Worm (Caenorhabditis elegans) whole organism, young adult: ENCODE measurements around the gene C09B8.3.

Experiments
- F33H1.4 ChIP-seq: fragments of 200-800 bp; sonication (Bioruptor generic); IDR thresholded peaks from 2 replicates; pipeline ENCODE4 v1.3.6; 2022; ENCODE audit warnings: missing genetic modification reagents, missing genetic modification characterization, missing compliant biosample characterization
- T26A5.8 ChIP-seq: sonication (generic microtip); optimal IDR thresholded peaks from 2 replicates; lab custom pipeline; 2016; ENCODE audit warnings: missing genetic modification characterization, missing compliant biosample characterization
- die-1 ChIP-seq: sonication (generic microtip); optimal IDR thresholded peaks from 2 replicates; lab custom pipeline; 2016; ENCODE audit warnings: missing genotype, mild to moderate bottlenecking, missing genetic modification characterization, missing compliant biosample characterization
- let-526 ChIP-seq: fragments of 200-800 bp; sonication (Bioruptor generic); IDR thresholded peaks from 2 replicates; pipeline ENCODE4 v1.3.6; 2022; ENCODE audit warnings: missing genetic modification reagents, missing genetic modification characterization, missing compliant biosample characterization
- let-607 ChIP-seq, 2 experiments: fragments of 200-800 bp in 1 of 2; sonication (Bioruptor generic) in 1 of 2; sonication (generic microtip) in 1 of 2; optimal IDR thresholded peaks; 2 replicates each; lab custom pipeline; 2016 to 2018; ENCODE audit warnings: mild to moderate bottlenecking in 2 of 2, missing compliant biosample characterization in 2 of 2, missing genetic modification characterization in 2 of 2, moderate library complexity in 2 of 2, missing genotype in 1 of 2
- nfya-1 ChIP-seq: sonication (generic microtip); optimal IDR thresholded peaks from 2 replicates; lab custom pipeline; 2017; ENCODE audit warnings: antibody characterized with exemption, missing compliant biosample characterization, missing genetic modification characterization, borderline replicate concordance; ENCODE audit not compliant: insufficient read depth
- pha-4 ChIP-seq: fragments of 150-350 bp; sonication (generic microtip); optimal IDR thresholded peaks from 2 replicates; lab custom pipeline; 2014; ENCODE audit warnings: missing biosample characterization, missing genetic modification reagents, missing genetic modification characterization
- snpc-4 ChIP-seq, 5 experiments: fragments of 150-350 bp in 1 of 5; sonication (generic microtip) in 4 of 5; optimal IDR thresholded peaks; 2 replicates each; lab custom pipeline; 2014 to 2018; ENCODE audit warnings: missing genetic modification characterization in 5 of 5, missing biosample characterization in 3 of 5, antibody characterized with exemption in 2 of 5, mild to moderate bottlenecking in 2 of 5, missing compliant biosample characterization in 2 of 5, missing genotype in 2 of 5, moderate library complexity in 2 of 5, missing genetic modification reagents in 1 of 5
- unc-130 ChIP-seq: sonication (generic microtip); optimal IDR thresholded peaks from 2 replicates; lab custom pipeline; 2016; ENCODE audit warnings: missing genetic modification reagents, missing genetic modification characterization, missing compliant biosample characterization
- unc-62 ChIP-seq: fragments of 150-350 bp; optimal IDR thresholded peaks from 2 replicates; lab custom pipeline; 2014; ENCODE audit warnings: missing biosample characterization, missing genetic modification reagents, missing genetic modification characterization
- xnd-1 ChIP-seq: sonication (generic microtip); optimal IDR thresholded peaks from 2 replicates; lab custom pipeline; 2016; ENCODE audit warnings: missing genotype, missing genetic modification reagents, missing genetic modification characterization, missing compliant biosample characterization
- ztf-6 ChIP-seq: fragments of 200-800 bp; sonication (Bioruptor generic); IDR thresholded peaks from 2 replicates; pipeline ENCODE4 v1.3.6; 2022; ENCODE audit warnings: missing genetic modification reagents, missing genetic modification characterization, missing compliant biosample characterization

ce11 chrX:6004315-6004714 lies 6.2 kb downstream of the C09B8.3 start:
- TF ChIP-seq pha-4 (tag; lab: Kevin White, UChicago) = no peak
- no peak for TF ChIP-seq snpc-4 (GFP tag; optimal IDR thresholded peaks at IDR 0.05; lab: Kevin White, UChicago)
- no peak for TF ChIP-seq snpc-4 (tag; optimal IDR thresholded peaks at IDR 0.05; lab: Kevin White, UChicago)
- no peak for TF ChIP-seq die-1 (tag; lab: Kevin White, UChicago)
- TF ChIP-seq unc-62 = no peak
- TF ChIP-seq let-526 (GFP tag; lab: Robert Waterston, UW) = no peak
- TF ChIP-seq unc-130 (GFP tag; lab: Kevin White, UChicago) = no peak
- no peak for TF ChIP-seq F33H1.4
- TF ChIP-seq let-607 (tag; optimal IDR thresholded peaks at IDR 0.05; lab: Kevin White, UChicago) = no peak
- no peak for TF ChIP-seq nfya-1 (tag; lab: Kevin White, UChicago)
- TF ChIP-seq T26A5.8 (tag; lab: Kevin White, UChicago) = no peak
- TF ChIP-seq xnd-1 (tag; lab: Kevin White, UChicago) = no peak
- no peak for TF ChIP-seq ztf-6 (GFP tag; lab: Robert Waterston, UW)
